Worm (Caenorhabditis elegans): Measurements from ENCODE around the gene syf-2.

The syf-2 gene

DNA sequence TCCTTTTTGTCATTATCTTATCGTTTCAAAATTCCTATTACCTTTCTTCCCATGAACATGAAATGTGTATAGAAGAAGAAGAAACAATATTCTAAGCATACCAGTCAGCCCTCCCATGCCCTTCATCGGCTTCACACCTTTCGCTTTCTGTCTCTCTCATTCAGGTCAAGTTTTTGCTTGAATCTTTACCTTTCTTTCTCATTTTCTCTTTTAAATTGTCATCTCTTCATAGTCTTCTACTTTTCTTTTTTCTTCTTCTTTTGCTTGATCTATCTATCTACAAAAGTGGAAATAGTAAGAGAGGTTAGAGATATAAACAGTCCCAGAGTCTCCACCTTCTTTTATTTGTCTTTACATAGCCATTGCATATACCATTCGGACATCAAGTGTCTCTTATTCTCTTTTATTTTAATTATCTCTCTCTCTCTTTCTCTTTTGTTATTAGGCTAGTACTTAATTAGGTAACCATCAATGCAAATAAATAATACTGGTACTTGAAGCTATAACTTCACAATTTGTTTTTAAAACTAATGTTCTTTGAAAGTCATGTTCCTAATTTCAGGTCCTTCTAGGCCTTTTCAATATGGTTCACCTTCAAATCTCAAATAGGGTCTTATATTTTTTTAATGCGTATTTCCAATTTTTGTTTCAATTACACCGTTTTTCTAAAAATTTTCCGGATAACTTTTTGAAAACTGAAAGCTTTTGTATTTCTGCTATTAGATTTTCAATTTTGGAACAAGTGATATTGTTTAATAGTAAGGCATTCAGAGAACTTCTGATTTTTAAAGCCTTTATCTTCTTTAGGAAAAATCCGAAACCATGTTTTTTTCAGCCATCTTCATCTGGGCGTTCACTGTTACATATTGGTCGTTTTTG, 39.7 kb upstream of the syf-2 start, which contains the start of gene dpy-31:
TSS of gene dpy-31 (plus strand) at position 829 of the 879 bp plus-strand sequence.
- no peak for TF ChIP-seq zip-2 (tag; optimal IDR thresholded peaks at IDR 0.05)
- TF ChIP-seq fos-1 (tag; optimal IDR thresholded peaks at IDR 0.05), result no peak
- TF ChIP-seq spr-1 (tag; optimal IDR thresholded peaks at IDR 0.05), result no peak
- TF ChIP-seq daf-8 (GFP tag; IDR thresholded peaks at IDR 0.05), result no peak
- no peak for TF ChIP-seq lin-29 (GFP tag; IDR thresholded peaks at IDR 0.05)
- TF ChIP-seq fkh-10 (GFP tag; optimal IDR thresholded peaks at IDR 0.05), result no peak
- TF ChIP-seq lir-3 (tag; optimal IDR thresholded peaks at IDR 0.05), result no peak
- no peak for TF ChIP-seq T26A8.4 (GFP tag; IDR thresholded peaks at IDR 0.05)
- TF ChIP-seq mes-2 (tag; optimal IDR thresholded peaks at IDR 0.05; ENCODE audit: poor library complexity, severe bottlenecking), result no peak
- TF ChIP-seq aha-1 (tag), result no peak
- no peak for TF ChIP-seq F10B5.3 (tag; optimal IDR thresholded peaks at IDR 0.05)
- TF ChIP-seq spr-3 (GFP tag; optimal IDR thresholded peaks at IDR 0.05), result no peak
- no peak for TF ChIP-seq T20F7.1 (GFP tag; optimal IDR thresholded peaks at IDR 0.05)
- peak; percentile 64 for TF ChIP-seq nhr-25 (tag; optimal IDR thresholded peaks at IDR 0.05; ENCODE audit: borderline replicate concordance, insufficient read depth)
- no peak for TF ChIP-seq nhr-42 (GFP tag; IDR thresholded peaks at IDR 0.05)
- no peak for TF ChIP-seq lim-7 (GFP tag; IDR thresholded peaks at IDR 0.05)
- no peak for TF ChIP-seq zag-1 (tag; optimal IDR thresholded peaks at IDR 0.05)
- no peak for TF ChIP-seq daf-16 (GFP tag; optimal IDR thresholded peaks at IDR 0.05)
- no peak for TF ChIP-seq daf-16 (tag; optimal IDR thresholded peaks at IDR 0.05)
- no peak for TF ChIP-seq lin-15B (tag; optimal IDR thresholded peaks at IDR 0.05)
- no peak for TF ChIP-seq jun-1 (tag; optimal IDR thresholded peaks at IDR 0.05)
- TF ChIP-seq dmd-6 (GFP tag; IDR thresholded peaks at IDR 0.05), result no peak
- TF ChIP-seq ceh-44 (GFP tag; IDR thresholded peaks at IDR 0.05), result no peak
- no peak for TF ChIP-seq nhr-102 (tag; optimal IDR thresholded peaks at IDR 0.05)
- no peak for TF ChIP-seq hif-1 (tag; optimal IDR thresholded peaks at IDR 0.05)
- TF ChIP-seq F26F4.8 (GFP tag; conservative IDR thresholded peaks at IDR 0.05), result no peak
- no peak for TF ChIP-seq ZK546.5 (tag; optimal IDR thresholded peaks at IDR 0.05)
- no peak for TF ChIP-seq unc-130 (GFP tag; optimal IDR thresholded peaks at IDR 0.05)
- TF ChIP-seq madf-5 (GFP tag; IDR thresholded peaks at IDR 0.05), result no peak
- TF ChIP-seq duxl-1 (tag; optimal IDR thresholded peaks at IDR 0.05; ENCODE audit: poor library complexity), result no peak
- no peak for TF ChIP-seq daf-19 (GFP tag; conservative IDR thresholded peaks at IDR 0.05)
- TF ChIP-seq lsy-2 (tag; optimal IDR thresholded peaks at IDR 0.05), result peak in 1 of 2 experiments; percentile 44
- TF ChIP-seq D1046.2 (GFP tag; IDR thresholded peaks at IDR 0.05), result no peak
- no peak for TF ChIP-seq ces-1 (GFP tag; optimal IDR thresholded peaks at IDR 0.05)
- TF ChIP-seq zfp-2 (tag; optimal IDR thresholded peaks at IDR 0.05), result no peak
- TF ChIP-seq mxl-2 (GFP tag; conservative IDR thresholded peaks at IDR 0.05), result no peak
- no peak for TF ChIP-seq ztf-11 (tag; optimal IDR thresholded peaks at IDR 0.05)
- TF ChIP-seq F44E2.7 (GFP tag; IDR thresholded peaks at IDR 0.05), result no peak
- no peak for TF ChIP-seq mdt-29 (GFP tag; IDR thresholded peaks at IDR 0.05)
- TF ChIP-seq nhr-237 (tag; optimal IDR thresholded peaks at IDR 0.05), result no peak
- TF ChIP-seq php-3 (GFP tag; IDR thresholded peaks at IDR 0.05), result no peak
- TF ChIP-seq mdl-1 (tag; optimal IDR thresholded peaks at IDR 0.05), result peak in 1 of 2 experiments; percentile 15
- TF ChIP-seq dve-1 (tag; optimal IDR thresholded peaks at IDR 0.05; ENCODE audit: insufficient read depth), result peak; percentile 40
- TF ChIP-seq tag-97 (GFP tag; IDR thresholded peaks at IDR 0.05), result no peak
- no peak for TF ChIP-seq lin-13 (GFP tag; optimal IDR thresholded peaks at IDR 0.05)
- peak in 1 of 2 experiments; percentile 95 for TF ChIP-seq unc-62 (GFP tag; optimal IDR thresholded peaks at IDR 0.05 in 1 of 2)
- no peak for TF ChIP-seq unc-62 (tag; optimal IDR thresholded peaks at IDR 0.05)
- peak; percentile 21 for TF ChIP-seq nhr-28 (tag; optimal IDR thresholded peaks at IDR 0.05)
- TF ChIP-seq nhr-10 (tag; optimal IDR thresholded peaks at IDR 0.05), result peak; percentile 6
- TF ChIP-seq sdz-12 (GFP tag; optimal IDR thresholded peaks at IDR 0.05), result no peak
- no peak for TF ChIP-seq pqm-1 (tag; optimal IDR thresholded peaks at IDR 0.05)

All from whole organism, L4 larva.